Fruit fly (Drosophila melanogaster): Measurements from ENCODE around the gene CG3402.
A peak's percentile ranks its signal among the peaks of the same experiment; 100 is the strongest.

The CG3402 gene

DNA sequence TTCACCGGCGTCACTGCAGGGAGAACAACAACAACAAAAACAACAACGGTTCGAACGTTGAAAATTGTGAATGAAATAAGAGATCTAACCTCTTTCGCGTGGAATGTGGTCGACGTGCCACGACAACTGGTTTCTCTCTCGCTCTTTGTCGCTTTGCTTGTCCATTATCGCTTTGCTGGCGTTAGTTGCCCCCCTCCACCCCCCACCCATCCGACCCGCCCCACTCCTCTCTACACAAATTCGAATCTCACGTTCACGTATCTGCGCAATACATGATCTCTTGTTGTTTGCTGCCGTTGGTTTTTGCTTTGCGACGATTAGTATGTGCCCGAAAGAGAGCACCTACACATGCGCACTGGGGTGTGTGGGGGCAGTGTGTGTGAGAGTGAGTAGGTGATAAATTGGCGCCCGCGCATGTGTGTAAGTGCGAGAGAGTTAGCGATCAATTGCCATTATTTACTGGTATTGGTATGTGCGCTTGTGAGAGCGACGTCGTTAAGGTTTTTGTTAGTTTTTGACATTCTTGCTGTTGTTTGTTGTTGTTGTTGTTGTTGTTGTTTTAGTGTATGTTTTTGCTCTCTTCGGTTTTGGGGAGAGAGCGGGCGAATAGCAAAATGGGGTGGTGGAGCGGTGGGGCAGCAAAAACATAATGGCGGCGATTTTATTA, 36.1 kb downstream of the CG3402 start (continued):
- TF ChIP-seq Ptx1 (GFP tag; IDR thresholded peaks at IDR 0.05) (no peak), pan (optimal IDR thresholded peaks at IDR 0.05) (no peak), pan (GFP tag; optimal IDR thresholded peaks at IDR 0.05 in 1 of 2, IDR thresholded peaks at IDR 0.05 in 1 of 2) (no peak), CG18011 (GFP tag; optimal IDR thresholded peaks at IDR 0.05) (no peak), Atf-2 (GFP tag; optimal IDR thresholded peaks at IDR 0.05) (no peak), vfl (GFP tag; optimal IDR thresholded peaks at IDR 0.05) (no peak), trh (GFP tag; optimal IDR thresholded peaks at IDR 0.05) (no peak), NC2β (GFP tag; optimal IDR thresholded peaks at IDR 0.05) (no peak), yki (optimal IDR thresholded peaks at IDR 0.05) (no peak), Nf-YC (tag; optimal IDR thresholded peaks at IDR 0.05) (peak; percentile 79), BtbVII (GFP tag; optimal IDR thresholded peaks at IDR 0.05) (peak; percentile 23), sug (tag; optimal IDR thresholded peaks at IDR 0.05) (peak; percentile 74), CG3163 (GFP tag; optimal IDR thresholded peaks at IDR 0.05) (peak; percentile 85), Neu2 (GFP tag; optimal IDR thresholded peaks at IDR 0.05; ENCODE audit: borderline replicate concordance) (no peak), pnt (GFP tag; optimal IDR thresholded peaks at IDR 0.05) (no peak), sens (GFP tag) (no peak), CG8924 (tag; optimal IDR thresholded peaks at IDR 0.05) (peak; percentile 68), Camta (GFP tag; optimal IDR thresholded peaks at IDR 0.05) (no peak), CG12299 (tag; optimal IDR thresholded peaks at IDR 0.05) (peak; percentile 9), Atf6 (GFP tag; IDR thresholded peaks at IDR 0.05) (0 out of 2 replicates have a peak, but pooled peaks have one; percentile 11), CG8290 (GFP tag; optimal IDR thresholded peaks at IDR 0.05) (no peak), CG8290 (tag; optimal IDR thresholded peaks at IDR 0.05) (peak in 1 of 2 experiments; percentile 34), Optix (GFP tag; IDR thresholded peaks at IDR 0.05) (no peak), wek (GFP tag; optimal IDR thresholded peaks at IDR 0.05) (no peak), CG10274 (GFP tag; optimal IDR thresholded peaks at IDR 0.05) (no peak), Blimp-1 (GFP tag; optimal IDR thresholded peaks at IDR 0.05) (no peak), Awh (GFP tag; IDR thresholded peaks at IDR 0.05) (no peak), CG1603 (tag; optimal IDR thresholded peaks at IDR 0.05) (no peak), CG11247 (GFP tag; IDR thresholded peaks at IDR 0.05) (no peak), Dad (GFP tag; optimal IDR thresholded peaks at IDR 0.05) (no peak), HmgD (GFP tag; optimal IDR thresholded peaks at IDR 0.05) (peak; percentile 9), Oaz (GFP tag; IDR thresholded peaks at IDR 0.05) (no peak), Fer2 (tag; optimal IDR thresholded peaks at IDR 0.05) (no peak), CG9437 (GFP tag; optimal IDR thresholded peaks at IDR 0.05) (no peak), CG12236 (GFP tag; optimal IDR thresholded peaks at IDR 0.05) (no peak), vvl (GFP tag; IDR thresholded peaks at IDR 0.05) (peak; percentile 48; the same call in 1 of the 2 replicates), mam (GFP tag; optimal IDR thresholded peaks at IDR 0.05) (no peak), sens-2 (GFP tag; IDR thresholded peaks at IDR 0.05) (no peak), CG17328 (GFP tag; IDR thresholded peaks at IDR 0.05) (no peak), zfh2 (GFP tag; optimal IDR thresholded peaks at IDR 0.05) (no peak), Pdp1 (GFP tag; optimal IDR thresholded peaks at IDR 0.05) (peak in 1 of 2 experiments; percentile 11), CG32532 (GFP tag; IDR thresholded peaks at IDR 0.05) (peak; percentile 49; the same call in 1 of the 2 replicates), grn (GFP tag; optimal IDR thresholded peaks at IDR 0.05) (peak; percentile 45), CG31388 (GFP tag; optimal IDR thresholded peaks at IDR 0.05) (no peak), Dll (GFP tag; IDR thresholded peaks at IDR 0.05; ENCODE audit: partially characterized antibody) (peak; percentile 38; the same call in 1 of the 4 replicates), C15 (GFP tag; IDR thresholded peaks at IDR 0.05) (no peak), CG6813 (GFP tag; optimal IDR thresholded peaks at IDR 0.05) (no peak), Sox100B (GFP tag; optimal IDR thresholded peaks at IDR 0.05) (no peak), NC2α (GFP tag; optimal IDR thresholded peaks at IDR 0.05) (no peak), bigmax (GFP tag; optimal IDR thresholded peaks at IDR 0.05) (peak; percentile 84), h (optimal IDR thresholded peaks at IDR 0.05) (no peak), gce (GFP tag; IDR thresholded peaks at IDR 0.05) (0 out of 3 replicates have a peak, but pooled peaks have one; percentile 19)

Measured in whole organism, embryonic.